Fruit fly (Drosophila melanogaster) whole organism, embryonic: Measurements from ENCODE around the gene loj.

Experiments
- CG12744 ChIP-seq: fragments of 200-800 bp; sonication (Bioruptor generic); optimal IDR thresholded peaks from 2 replicates; lab custom pipeline; 2016; ENCODE audit warnings: missing biosample characterization, missing genetic modification characterization
- CG14050 ChIP-seq: fragments of 200-800 bp; sonication (Bioruptor generic); IDR thresholded peaks from 3 replicates; pipeline ENCODE4 v1.3.6; 2022; ENCODE audit warnings: missing biosample characterization, missing genetic modification characterization
- CG16815 ChIP-seq: fragments of 200-800 bp; sonication (Bioruptor generic); optimal IDR thresholded peaks from 3 replicates; lab custom pipeline; 2017; ENCODE audit warnings: missing biosample characterization, mild to moderate bottlenecking, missing genetic modification characterization
- CG6272 ChIP-seq: fragments of 200-800 bp; sonication (Bioruptor generic); IDR thresholded peaks from 2 replicates; pipeline ENCODE4 v1.3.6; 2022; ENCODE audit warnings: missing biosample characterization, missing genetic modification characterization
- CG6813 ChIP-seq: fragments of 200-800 bp; sonication (Bioruptor generic); optimal IDR thresholded peaks from 2 replicates; lab custom pipeline; 2017; ENCODE audit warnings: missing biosample characterization, missing genetic modification characterization, mild to moderate bottlenecking, moderate library complexity, missing genetic modification reagents
- CG8478 ChIP-seq: fragments of >200 bp; optimal IDR thresholded peaks from 2 replicates; lab custom pipeline; 2018
- Hand ChIP-seq: fragments of 200-800 bp; sonication (Bioruptor generic); optimal IDR thresholded peaks from 2 replicates; lab custom pipeline; 2017; ENCODE audit warnings: mild to moderate bottlenecking, missing biosample characterization, missing genetic modification reagents, missing genetic modification characterization
- Hr39 ChIP-seq: fragments of >200 bp; optimal IDR thresholded peaks from 2 replicates; lab custom pipeline; 2017
- ham ChIP-seq: fragments of 200-800 bp; sonication (Bioruptor generic); IDR thresholded peaks from 2 replicates; pipeline ENCODE4 v1.3.6; 2022; ENCODE audit warnings: missing biosample characterization, missing genetic modification characterization

DNA sequence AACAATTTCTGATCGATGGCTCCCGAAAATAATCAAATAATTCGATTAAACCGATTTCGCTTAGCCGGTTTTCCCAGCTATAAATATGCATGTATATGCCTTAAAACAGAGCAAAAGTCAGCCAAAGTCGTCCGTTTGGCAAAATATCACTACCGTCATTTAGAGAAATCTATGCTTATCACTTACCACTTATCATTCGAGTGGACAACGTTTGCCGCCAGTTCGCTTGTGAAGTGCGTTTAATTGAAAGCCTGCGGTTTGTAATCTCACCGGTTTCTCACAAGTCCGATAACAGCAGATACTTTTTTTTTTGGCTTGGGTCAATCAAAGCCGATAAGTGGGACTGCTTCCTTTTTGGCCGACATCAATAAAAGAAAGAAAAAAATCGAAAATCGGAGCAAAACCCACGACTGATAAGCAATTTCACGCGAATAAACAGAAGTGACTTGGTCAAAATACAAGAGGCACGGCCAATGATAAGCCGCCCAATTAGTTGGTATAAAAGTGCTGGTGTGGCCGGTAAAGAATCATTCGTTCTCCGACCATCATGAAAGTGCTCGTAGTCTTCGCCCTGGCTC, 44.5 kb upstream of the loj start, which contains the start of gene Jon65Aiii:
- TF ChIP-seq ham (GFP tag; lab: Robert Waterston, UW) (no peak), CG8478 (lab: Kevin White, UChicago) (no peak), CG12744 (GFP tag; lab: Kevin White, UChicago) (no peak), CG6272 (GFP tag; lab: Robert Waterston, UW) (no peak), CG16815 (GFP tag; lab: Kevin White, UChicago) (no peak), Hand (GFP tag; lab: Kevin White, UChicago) (no peak), Hr39 (lab: Kevin White, UChicago) (no peak), CG14050 (GFP tag; lab: Robert Waterston, UW) (no peak), CG6813 (GFP tag; lab: Kevin White, UChicago) (no peak)
